Fruit fly (Drosophila melanogaster) whole organism, embryonic: ENCODE measurements around the gene kis.

Experiments used
- Abd-B ChIP-seq: fragments of 200-800 bp; sonication (Bioruptor generic); optimal IDR thresholded peaks from 2 replicates; lab custom pipeline; 2018; ENCODE audit warnings: missing biosample characterization, mild to moderate bottlenecking, missing genetic modification characterization, moderate library complexity
- Atf6 ChIP-seq: fragments of 200-800 bp; sonication (Bioruptor generic); IDR thresholded peaks from 2 replicates; pipeline ENCODE4 v1.3.6; 2022; ENCODE audit warnings: missing biosample characterization, missing genetic modification characterization
- Blimp-1 ChIP-seq: fragments of 200-800 bp; sonication (Bioruptor generic); optimal IDR thresholded peaks from 3 replicates; lab custom pipeline; 2018; ENCODE audit warnings: missing biosample characterization, missing genetic modification characterization, mild to moderate bottlenecking, moderate library complexity, missing genetic modification reagents
- C15 ChIP-seq: fragments of 200-800 bp; sonication (Bioruptor generic); IDR thresholded peaks from 3 replicates; pipeline ENCODE4 v1.3.6; 2022; ENCODE audit warnings: missing biosample characterization, missing genetic modification characterization
- CG11093 ChIP-seq: fragments of 200-800 bp; sonication (Bioruptor generic); IDR thresholded peaks from 3 replicates; pipeline ENCODE4 v1.3.6; 2022; ENCODE audit warnings: missing biosample characterization, missing genetic modification characterization
- CG11696 ChIP-seq: fragments of 200-800 bp; sonication (Bioruptor generic); IDR thresholded peaks from 2 replicates; pipeline ENCODE4 v1.3.6; 2022; ENCODE audit warnings: missing biosample characterization, missing genetic modification characterization
- CG12155 ChIP-seq: fragments of 200-800 bp; sonication (Bioruptor generic); optimal IDR thresholded peaks from 3 replicates; lab custom pipeline; 2016; ENCODE audit warnings: missing biosample characterization, missing genetic modification characterization
- CG1233 ChIP-seq: fragments of 200-800 bp; sonication (Bioruptor generic); optimal IDR thresholded peaks from 4 replicates; lab custom pipeline; 2018; ENCODE audit warnings: missing biosample characterization, mild to moderate bottlenecking, missing genetic modification characterization
- CG14441 ChIP-seq: fragments of 200-800 bp; sonication (Bioruptor generic); IDR thresholded peaks from 2 replicates; pipeline ENCODE4 v1.3.6; 2022; ENCODE audit warnings: missing biosample characterization, missing genetic modification characterization
- CG15514 ChIP-seq: fragments of 200-800 bp; sonication (Bioruptor generic); optimal IDR thresholded peaks from 3 replicates; lab custom pipeline; 2017; ENCODE audit warnings: missing biosample characterization, missing genetic modification characterization, mild to moderate bottlenecking, moderate library complexity, missing genetic modification reagents
- CG16815 ChIP-seq: fragments of 200-800 bp; sonication (Bioruptor generic); optimal IDR thresholded peaks from 3 replicates; lab custom pipeline; 2017; ENCODE audit warnings: missing biosample characterization, mild to moderate bottlenecking, missing genetic modification characterization
- CG17802 ChIP-seq: fragments of 200-800 bp; sonication (Bioruptor generic); optimal IDR thresholded peaks from 2 replicates; lab custom pipeline; 2018; ENCODE audit warnings: missing biosample characterization, mild to moderate bottlenecking, missing genetic modification characterization, moderate library complexity
- CG17912 ChIP-seq: fragments of 200-800 bp; sonication (Bioruptor generic); optimal IDR thresholded peaks from 2 replicates; lab custom pipeline; 2018; ENCODE audit warnings: missing biosample characterization, mild to moderate bottlenecking, missing genetic modification characterization
- CG1792 ChIP-seq: fragments of 200-800 bp; sonication (Bioruptor generic); optimal IDR thresholded peaks from 2 replicates; lab custom pipeline; 2016; ENCODE audit warnings: missing biosample characterization, missing genetic modification characterization
- CG2199 ChIP-seq: fragments of 200-800 bp; sonication (Bioruptor generic); IDR thresholded peaks from 3 replicates; pipeline ENCODE4 v1.3.6; 2022; ENCODE audit warnings: missing biosample characterization, missing genetic modification characterization
- CG2712 ChIP-seq: fragments of 200-800 bp; optimal IDR thresholded peaks from 3 replicates; lab custom pipeline; 2019; ENCODE audit warnings: missing biosample characterization, mild to moderate bottlenecking, missing genetic modification characterization, moderate library complexity
- CG2889 ChIP-seq: fragments of 200-800 bp; sonication (Bioruptor generic); IDR thresholded peaks from 3 replicates; pipeline ENCODE4 v1.3.6; 2022; ENCODE audit warnings: missing biosample characterization, missing genetic modification characterization
- CG30020 ChIP-seq: fragments of 200-800 bp; optimal IDR thresholded peaks from 2 replicates; lab custom pipeline; 2019; ENCODE audit warnings: missing biosample characterization, mild to moderate bottlenecking, missing genetic modification characterization, moderate library complexity
- CG32767 ChIP-seq: fragments of 200-800 bp; sonication (Bioruptor generic); IDR thresholded peaks from 2 replicates; pipeline ENCODE4 v1.3.6; 2022; ENCODE audit warnings: missing biosample characterization, missing genetic modification characterization
- CG3281 ChIP-seq: fragments of 200-800 bp; sonication (Bioruptor generic); optimal IDR thresholded peaks from 3 replicates; lab custom pipeline; 2017; ENCODE audit warnings: missing biosample characterization, mild to moderate bottlenecking, missing genetic modification characterization
- CG4328 ChIP-seq: fragments of 200-800 bp; sonication (Bioruptor generic); optimal IDR thresholded peaks from 3 replicates; lab custom pipeline; 2017; ENCODE audit warnings: missing biosample characterization, missing genetic modification reagents, missing genetic modification characterization
- CG6791 ChIP-seq: fragments of 200-800 bp; sonication (Bioruptor generic); IDR thresholded peaks from 3 replicates; pipeline ENCODE4 v1.3.6; 2022; ENCODE audit warnings: missing biosample characterization, missing genetic modification characterization; ENCODE audit not compliant: partially characterized antibody
- CG8388 ChIP-seq: fragments of 200-800 bp; sonication (Bioruptor generic); optimal IDR thresholded peaks from 2 replicates; lab custom pipeline; 2019; ENCODE audit warnings: missing biosample characterization, mild to moderate bottlenecking, missing genetic modification characterization, moderate library complexity
- CG9876 ChIP-seq: fragments of 200-800 bp; sonication (Bioruptor generic); optimal IDR thresholded peaks from 2 replicates; lab custom pipeline; 2016; ENCODE audit warnings: missing biosample characterization, missing genetic modification characterization
- D19B ChIP-seq: fragments of 200-800 bp; sonication (Bioruptor generic); optimal IDR thresholded peaks from 2 replicates; lab custom pipeline; 2017; ENCODE audit warnings: missing biosample characterization, mild to moderate bottlenecking, missing genetic modification characterization
- Dek ChIP-seq: fragments of 200-800 bp; sonication (Bioruptor generic); optimal IDR thresholded peaks from 3 replicates; lab custom pipeline; 2019; ENCODE audit warnings: missing biosample characterization, mild to moderate bottlenecking, missing genetic modification characterization, moderate library complexity
- Doc2 ChIP-seq: fragments of 200-800 bp; sonication (Bioruptor generic); IDR thresholded peaks from 2 replicates; pipeline ENCODE4 v1.3.6; 2022; ENCODE audit warnings: missing biosample characterization, missing genetic modification characterization
- E2f2 ChIP-seq: fragments of 200-800 bp; sonication (Bioruptor generic); IDR thresholded peaks from 2 replicates; pipeline ENCODE4 v1.3.6; 2022; ENCODE audit warnings: missing biosample characterization, missing genetic modification characterization
- ERR ChIP-seq: fragments of 200-800 bp; sonication (Bioruptor generic); optimal IDR thresholded peaks from 2 replicates; lab custom pipeline; 2016; ENCODE audit warnings: missing biosample characterization, missing genetic modification characterization
- Eip74EF ChIP-seq, 2 experiments: fragments of 200-800 bp in 1 of 2; fragments of >200 bp in 1 of 2; sonication (Bioruptor generic) in 1 of 2; optimal IDR thresholded peaks; 2 replicates each; lab custom pipeline; 2017 to 2019; ENCODE audit warnings: missing biosample characterization in 2 of 2, missing genetic modification characterization in 2 of 2, mild to moderate bottlenecking in 1 of 2, moderate library complexity in 1 of 2
- Elba2 ChIP-seq: fragments of 200-800 bp; sonication (Bioruptor generic); optimal IDR thresholded peaks from 3 replicates; lab custom pipeline; 2016; ENCODE audit warnings: missing biosample characterization, missing genetic modification characterization
- Fer3 ChIP-seq: fragments of 200-800 bp; sonication (Bioruptor generic); optimal IDR thresholded peaks from 2 replicates; lab custom pipeline; 2018; ENCODE audit warnings: missing biosample characterization, mild to moderate bottlenecking, missing genetic modification characterization, moderate library complexity
- H2.0 ChIP-seq: fragments of 200-800 bp; sonication (Bioruptor generic); IDR thresholded peaks from 2 replicates; pipeline ENCODE4 v1.3.6; 2022; ENCODE audit warnings: missing biosample characterization, missing genetic modification characterization
- Hmx ChIP-seq: fragments of 200-800 bp; sonication (Bioruptor generic); optimal IDR thresholded peaks from 2 replicates; lab custom pipeline; 2016; ENCODE audit warnings: missing biosample characterization, missing genetic modification characterization
- Jarid2 ChIP-seq: fragments of 200-800 bp; sonication (Bioruptor generic); optimal IDR thresholded peaks from 3 replicates; lab custom pipeline; 2017; ENCODE audit warnings: mild to moderate bottlenecking, missing biosample characterization, missing genetic modification reagents, missing genetic modification characterization
- MESR4 ChIP-seq: fragments of 200-800 bp; sonication (Bioruptor generic); optimal IDR thresholded peaks from 2 replicates; lab custom pipeline; 2018; ENCODE audit warnings: missing biosample characterization, mild to moderate bottlenecking, missing genetic modification characterization, moderate library complexity
- Meics ChIP-seq: fragments of 200-800 bp; sonication (Bioruptor generic); optimal IDR thresholded peaks from 2 replicates; lab custom pipeline; 2017; ENCODE audit warnings: missing biosample characterization, mild to moderate bottlenecking, missing genetic modification characterization
- ab ChIP-seq: fragments of 200-800 bp; sonication (Bioruptor generic); optimal IDR thresholded peaks from 2 replicates; lab custom pipeline; 2016; ENCODE audit warnings: missing biosample characterization, missing genetic modification characterization
- bab2 ChIP-seq: fragments of 200-800 bp; sonication (Bioruptor generic); optimal IDR thresholded peaks from 2 replicates; lab custom pipeline; 2016; ENCODE audit warnings: missing biosample characterization, missing genetic modification characterization
- chn ChIP-seq: fragments of 200-800 bp; sonication (Bioruptor generic); optimal IDR thresholded peaks from 2 replicates; lab custom pipeline; 2016; ENCODE audit warnings: missing biosample characterization, missing genetic modification characterization
- dmrt11E ChIP-seq: fragments of 200-800 bp; sonication (Bioruptor generic); optimal IDR thresholded peaks from 3 replicates; lab custom pipeline; 2018; ENCODE audit warnings: missing biosample characterization, mild to moderate bottlenecking, missing genetic modification characterization, moderate library complexity
- eyg ChIP-seq: fragments of 200-800 bp; sonication (Bioruptor generic); optimal IDR thresholded peaks from 3 replicates; lab custom pipeline; 2016; ENCODE audit warnings: missing biosample characterization, missing genetic modification characterization
- ind ChIP-seq: fragments of 200-800 bp; sonication (Bioruptor generic); optimal IDR thresholded peaks from 3 replicates; lab custom pipeline; 2016; ENCODE audit warnings: missing biosample characterization, missing genetic modification characterization
- mam ChIP-seq: fragments of 200-800 bp; sonication (Bioruptor generic); optimal IDR thresholded peaks from 3 replicates; lab custom pipeline; 2016; ENCODE audit warnings: missing biosample characterization, missing genetic modification characterization
- pb ChIP-seq: fragments of 200-800 bp; sonication (Bioruptor generic); optimal IDR thresholded peaks from 3 replicates; lab custom pipeline; 2016; ENCODE audit warnings: missing biosample characterization, missing genetic modification characterization
- phol ChIP-seq: fragments of 200-800 bp; sonication (Bioruptor generic); optimal IDR thresholded peaks from 3 replicates; lab custom pipeline; 2018; ENCODE audit warnings: missing biosample characterization, mild to moderate bottlenecking, missing genetic modification characterization, moderate library complexity
- psq ChIP-seq: fragments of 200-800 bp; sonication (Bioruptor generic); optimal IDR thresholded peaks from 2 replicates; lab custom pipeline; 2017; ENCODE audit warnings: missing biosample characterization, missing genetic modification characterization
- slbo ChIP-seq: fragments of 200-800 bp; sonication (Bioruptor generic); IDR thresholded peaks from 2 replicates; pipeline ENCODE4 v1.3.6; 2022; ENCODE audit warnings: missing biosample characterization, missing genetic modification characterization
- toy ChIP-seq: fragments of 200-800 bp; sonication (Bioruptor generic); IDR thresholded peaks from 2 replicates; pipeline ENCODE4 v1.3.6; 2022; ENCODE audit warnings: missing biosample characterization, missing genetic modification characterization
- zen ChIP-seq: fragments of 200-800 bp; sonication (Bioruptor generic); optimal IDR thresholded peaks from 3 replicates; lab custom pipeline; 2018; ENCODE audit warnings: missing biosample characterization, mild to moderate bottlenecking, missing genetic modification characterization, moderate library complexity

The kis gene

dm6 chr2L:285596-286023 is 35.0 kb upstream of the kis start (continued):
- TF ChIP-seq toy (no peak), CG11696 (GFP tag; lab: Robert Waterston, UW) (no peak), pb (GFP tag; lab: Kevin White, UChicago) (peak; percentile 40), Dek (tag; lab: Kevin White, UChicago) (peak; percentile 63), Abd-B (GFP tag; lab: Kevin White, UChicago) (no peak), CG2199 (GFP tag; lab: Robert Waterston, UW) (0 out of 3 replicates have a peak, but pooled peaks have one; percentile 18), Eip74EF (GFP tag; optimal IDR thresholded peaks at IDR 0.05; lab: Kevin White, UChicago) (peak in 1 of 2 experiments; percentile 15), Doc2 (GFP tag; lab: Robert Waterston, UW) (no peak), CG3281 (GFP tag; lab: Kevin White, UChicago) (peak; percentile 65), ind (peak; percentile 35), slbo (GFP tag; lab: Robert Waterston, UW) (peak; percentile 61), CG32767 (GFP tag; lab: Robert Waterston, UW) (peak; percentile 65), CG1233 (peak; percentile 21), Hmx (GFP tag; lab: Kevin White, UChicago) (peak; percentile 59), CG4328 (GFP tag; lab: Kevin White, UChicago) (peak; percentile 24), E2f2 (GFP tag; lab: Robert Waterston, UW) (peak; percentile 49; the same call in 1 of the 2 replicates), CG15514 (peak; percentile 97), Blimp-1 (GFP tag; lab: Kevin White, UChicago) (peak; percentile 41), CG2889 (GFP tag; lab: Robert Waterston, UW) (no peak), CG16815 (no peak), CG30020 (tag; lab: Kevin White, UChicago) (peak; percentile 55), C15 (no peak), bab2 (peak; percentile 36), CG14441 (peak; percentile 30; the same call in 1 of the 2 replicates), Elba2 (GFP tag; lab: Kevin White, UChicago) (no peak), ab (GFP tag; lab: Kevin White, UChicago) (peak; percentile 9), psq (GFP tag; lab: Kevin White, UChicago) (no peak), CG2712 (peak; percentile 45), H2.0 (peak; percentile 36; the same call in 1 of the 2 replicates), CG9876 (GFP tag; lab: Kevin White, UChicago) (no peak), CG1792 (GFP tag; lab: Kevin White, UChicago) (peak; percentile 40), mam (GFP tag; lab: Kevin White, UChicago) (peak; percentile 42), ERR (GFP tag; lab: Kevin White, UChicago) (no peak), CG17802 (tag; lab: Kevin White, UChicago) (peak; percentile 25), MESR4 (GFP tag; lab: Kevin White, UChicago) (peak; percentile 88), Fer3 (tag; lab: Kevin White, UChicago) (peak; percentile 45), Meics (peak; percentile 72), Jarid2 (peak; percentile 92), eyg (peak; percentile 7), dmrt11E (peak; percentile 18), phol (tag; lab: Kevin White, UChicago) (peak; percentile 29), CG11093 (no peak), zen (tag; lab: Kevin White, UChicago) (peak; percentile 12), CG8388 (GFP tag; lab: Kevin White, UChicago) (peak; percentile 31), Atf6 (GFP tag; lab: Robert Waterston, UW) (no peak; the same call in none of the 2 replicates), CG17912 (peak; percentile 53), CG6791 (GFP tag; lab: Robert Waterston, UW) (peak; percentile 57; the same call in 1 of the 3 replicates), CG12155 (peak; percentile 34), D19B (GFP tag; lab: Kevin White, UChicago) (no peak), chn (GFP tag; lab: Kevin White, UChicago) (peak; percentile 81)
